Worm (Caenorhabditis elegans): ENCODE data around the gene hyls-1.

The hyls-1 gene

DNA sequence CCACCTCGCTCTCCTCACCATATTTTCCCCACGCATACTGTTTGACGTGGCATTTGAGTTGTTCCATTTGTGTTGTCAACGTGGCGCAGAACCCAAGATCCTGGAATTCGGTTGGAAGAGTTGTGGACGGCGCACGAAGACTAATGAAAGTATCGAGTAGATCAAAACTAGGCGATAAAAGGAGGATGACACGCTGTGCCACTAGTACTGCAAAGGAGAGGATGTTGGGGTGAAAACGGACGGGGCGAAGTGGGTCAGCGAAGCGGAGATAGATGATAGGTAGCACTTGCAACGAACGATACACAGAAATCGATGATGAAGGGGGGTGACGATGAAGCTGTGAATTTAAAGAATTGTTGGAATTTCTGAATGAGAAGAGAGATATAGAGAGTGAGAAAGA, 9.8 kb downstream of the hyls-1 start, which contains the start of gene C05C8.7:
Gene C05C8.7, minus strand, starts transcription at position 100 of the 400 bp plus-strand sequence.
- TF ChIP-seq rnt-1 (tag; optimal IDR thresholded peaks at IDR 0.05) = no peak
- no peak for TF ChIP-seq pha-2 (tag; optimal IDR thresholded peaks at IDR 0.05)
- no peak for TF ChIP-seq hlh-15 (tag; optimal IDR thresholded peaks at IDR 0.05)
- TF ChIP-seq ets-4 (tag; optimal IDR thresholded peaks at IDR 0.05) = no peak
- TF ChIP-seq unc-86 (tag; optimal IDR thresholded peaks at IDR 0.05) = no peak
- TF ChIP-seq fkh-10 (GFP tag; optimal IDR thresholded peaks at IDR 0.05) = no peak
- no peak for TF ChIP-seq odd-2 (tag; optimal IDR thresholded peaks at IDR 0.05)
- no peak for TF ChIP-seq eyg-1 (tag; optimal IDR thresholded peaks at IDR 0.05)
- no peak for TF ChIP-seq pha-4 (tag; optimal IDR thresholded peaks at IDR 0.05)
- no peak for TF ChIP-seq ahr-1 (tag; optimal IDR thresholded peaks at IDR 0.05)
- TF ChIP-seq ama-1 (optimal IDR thresholded peaks at IDR 0.05) = no peak
- no peak for TF ChIP-seq ceh-34 (tag; optimal IDR thresholded peaks at IDR 0.05)
- no peak for TF ChIP-seq pag-3 (tag; optimal IDR thresholded peaks at IDR 0.05; ENCODE audit: borderline replicate concordance)

DNA sequence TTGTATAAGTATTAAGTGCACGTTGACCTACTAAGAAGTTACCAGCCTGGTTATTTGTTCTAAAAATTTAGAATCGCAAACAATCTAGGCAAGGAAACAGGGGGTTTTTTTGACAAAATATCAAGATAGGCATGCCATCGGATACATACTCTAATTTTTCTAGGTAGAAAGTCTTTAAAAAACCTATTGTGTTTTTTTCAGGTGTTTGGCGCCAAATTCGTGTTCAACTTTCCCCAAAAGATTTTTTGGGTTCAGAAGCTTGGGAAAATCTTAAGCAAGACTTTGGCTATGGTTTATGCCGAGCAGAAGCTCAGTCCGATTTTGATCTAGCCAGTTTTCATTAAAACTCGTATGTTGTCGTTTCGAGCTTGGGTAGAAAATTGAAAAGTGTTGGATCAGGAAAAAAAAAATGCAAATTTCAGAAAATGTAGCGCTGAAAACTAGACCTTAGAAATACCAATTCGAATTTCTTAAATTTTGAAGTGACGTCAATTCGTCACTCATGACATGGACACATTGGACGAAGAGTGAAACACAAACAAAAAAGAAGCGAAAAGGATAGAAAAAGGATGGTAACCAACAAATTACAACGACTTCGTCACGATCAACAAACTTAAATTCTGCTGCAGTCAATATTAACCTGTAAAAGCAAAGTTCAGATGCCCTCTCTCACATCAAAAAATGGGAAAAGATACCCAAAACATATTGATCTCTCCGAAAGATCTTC, 11.2 kb downstream of the hyls-1 start:
- no peak for TF ChIP-seq pqm-1 (tag; optimal IDR thresholded peaks at IDR 0.05)
- TF ChIP-seq ceh-14 (tag; optimal IDR thresholded peaks at IDR 0.05) = no peak
- no peak for TF ChIP-seq ceh-19 (GFP tag; optimal IDR thresholded peaks at IDR 0.05)
- no peak for TF ChIP-seq K02D7.2 (tag; optimal IDR thresholded peaks at IDR 0.05)
- no peak for TF ChIP-seq ceh-30 (tag; optimal IDR thresholded peaks at IDR 0.05)
- TF ChIP-seq ets-4 (tag; optimal IDR thresholded peaks at IDR 0.05) = no peak
- TF ChIP-seq zip-5 (tag; optimal IDR thresholded peaks at IDR 0.05) = no peak
- TF ChIP-seq ztf-16 (tag; optimal IDR thresholded peaks at IDR 0.05) = no peak
- no peak for TF ChIP-seq ceh-18 (tag; optimal IDR thresholded peaks at IDR 0.05)
- no peak for TF ChIP-seq ceh-31 (tag; optimal IDR thresholded peaks at IDR 0.05)
- TF ChIP-seq syd-9 (tag; optimal IDR thresholded peaks at IDR 0.05) = no peak
- TF ChIP-seq dve-1 (tag; optimal IDR thresholded peaks at IDR 0.05) = no peak
- no peak for TF ChIP-seq mec-3 (tag; optimal IDR thresholded peaks at IDR 0.05; ENCODE audit: borderline replicate concordance)
- TF ChIP-seq ceh-2 (tag; optimal IDR thresholded peaks at IDR 0.05) = no peak
- no peak for TF ChIP-seq eyg-1 (tag; optimal IDR thresholded peaks at IDR 0.05)
- no peak for TF ChIP-seq unc-3 (GFP tag; conservative IDR thresholded peaks at IDR 0.05)
- no peak for TF ChIP-seq unc-3 (tag; optimal IDR thresholded peaks at IDR 0.05)
- TF ChIP-seq lin-11 (tag; optimal IDR thresholded peaks at IDR 0.05) = no peak
- no peak for TF ChIP-seq ceh-34 (tag; optimal IDR thresholded peaks at IDR 0.05)
- TF ChIP-seq fax-1 (tag; optimal IDR thresholded peaks at IDR 0.05) = no peak
- no peak for TF ChIP-seq sdc-2 (tag; optimal IDR thresholded peaks at IDR 0.05)

- TF ChIP-seq unc-55 (GFP tag; optimal IDR thresholded peaks at IDR 0.05) (no peak), rnt-1 (tag; optimal IDR thresholded peaks at IDR 0.05) (no peak), ttx-3 (tag; optimal IDR thresholded peaks at IDR 0.05) (no peak), syd-9 (tag; optimal IDR thresholded peaks at IDR 0.05) (no peak), lin-11 (tag; optimal IDR thresholded peaks at IDR 0.05) (no peak), unc-3 (GFP tag; conservative IDR thresholded peaks at IDR 0.05) (no peak), unc-3 (tag; optimal IDR thresholded peaks at IDR 0.05) (no peak), ceh-31 (tag; optimal IDR thresholded peaks at IDR 0.05) (no peak)
These were observed 17.9 kb downstream of the hyls-1 start, which contains the start of gene C05C8.8 for ce11 chrV:7255095-7255494. Gene C05C8.8, minus strand, starts transcription at chrV:7255195.

ce11 chrV:7258965-7259364, 21.8 kb downstream of the hyls-1 start, which contains the start of gene C13A2.12:
Gene C13A2.12, plus strand, starts transcription at chrV:7259265.
- TF ChIP-seq rnt-1 (tag; optimal IDR thresholded peaks at IDR 0.05) (no peak), unc-86 (tag; optimal IDR thresholded peaks at IDR 0.05) (no peak), hlh-15 (tag; optimal IDR thresholded peaks at IDR 0.05) (no peak), dve-1 (tag; optimal IDR thresholded peaks at IDR 0.05) (no peak), che-1 (tag; optimal IDR thresholded peaks at IDR 0.05) (no peak), nfya-1 (tag; optimal IDR thresholded peaks at IDR 0.05) (no peak), fkh-10 (GFP tag; optimal IDR thresholded peaks at IDR 0.05) (no peak), ref-2 (tag; optimal IDR thresholded peaks at IDR 0.05) (no peak), madf-2 (tag; optimal IDR thresholded peaks at IDR 0.05) (no peak)
